Fruit fly (Drosophila melanogaster) whole organism, prepupa: Measurements from ENCODE around the gene CG34433.

ENCODE experiments used
- CG16779 ChIP-seq: fragments of 200-800 bp; sonication (Bioruptor generic); optimal IDR thresholded peaks from 3 replicates; lab custom pipeline; 2017; ENCODE audit warnings: missing biosample characterization, mild to moderate bottlenecking, missing genetic modification characterization
- CG31627 ChIP-seq: fragments of 200-800 bp; sonication (Bioruptor generic); optimal IDR thresholded peaks from 3 replicates; lab custom pipeline; 2016; ENCODE audit warnings: missing biosample characterization, missing genetic modification characterization
- CG6163 ChIP-seq: fragments of 200-800 bp; sonication (Bioruptor generic); IDR thresholded peaks from 3 replicates; pipeline ENCODE4 v1.3.6; 2022; ENCODE audit warnings: missing biosample characterization, missing genetic modification characterization
- CG8119 ChIP-seq: fragments of 200-800 bp; sonication (Bioruptor generic); IDR thresholded peaks from 3 replicates; pipeline ENCODE4 v1.3.6; 2022; ENCODE audit warnings: missing biosample characterization, missing genetic modification characterization
- Gug ChIP-seq: fragments of 200-800 bp; sonication (Bioruptor generic); IDR thresholded peaks from 2 replicates; pipeline ENCODE4 v1.3.6; 2022; ENCODE audit warnings: missing biosample characterization, missing genetic modification characterization
- Sox102F ChIP-seq: fragments of 200-800 bp; sonication (Bioruptor generic); optimal IDR thresholded peaks from 2 replicates; lab custom pipeline; 2016; ENCODE audit warnings: missing biosample characterization, mild to moderate bottlenecking, missing genetic modification characterization
- salr ChIP-seq, 2 experiments: fragments of 200-800 bp; sonication (Bioruptor generic); optimal IDR thresholded peaks; 3 replicates each; lab custom pipeline; 2016 to 2018; ENCODE audit warnings: missing biosample characterization in 2 of 2, missing genetic modification characterization in 2 of 2, mild to moderate bottlenecking in 1 of 2
- spab ChIP-seq: fragments of 200-800 bp; sonication (Bioruptor generic); optimal IDR thresholded peaks from 2 replicates; lab custom pipeline; 2017; ENCODE audit warnings: missing biosample characterization, mild to moderate bottlenecking, missing genetic modification characterization, missing genetic modification reagents

dm6 chr3R:30695398-30695797, 45.6 kb downstream of the CG34433 start, which contains the start of gene CG12069:
- TF ChIP-seq Gug (GFP tag; lab: Robert Waterston, UW): no peak
- TF ChIP-seq CG16779 (tag; lab: Kevin White, UChicago): no peak
- no peak for TF ChIP-seq CG8119 (GFP tag; lab: Robert Waterston, UW)
- no peak for TF ChIP-seq CG31627 (GFP tag; lab: Kevin White, UChicago)
- no peak for TF ChIP-seq CG6163 (GFP tag; lab: Robert Waterston, UW)
- TF ChIP-seq salr (GFP tag; optimal IDR thresholded peaks at IDR 0.05; lab: Kevin White, UChicago): no peak
- no peak for TF ChIP-seq spab (GFP tag; lab: Kevin White, UChicago)
- TF ChIP-seq Sox102F (GFP tag; lab: Kevin White, UChicago): no peak
